Fruit fly (Drosophila melanogaster): ENCODE results near the gene CG13711.

CG13711 gene

DNA sequence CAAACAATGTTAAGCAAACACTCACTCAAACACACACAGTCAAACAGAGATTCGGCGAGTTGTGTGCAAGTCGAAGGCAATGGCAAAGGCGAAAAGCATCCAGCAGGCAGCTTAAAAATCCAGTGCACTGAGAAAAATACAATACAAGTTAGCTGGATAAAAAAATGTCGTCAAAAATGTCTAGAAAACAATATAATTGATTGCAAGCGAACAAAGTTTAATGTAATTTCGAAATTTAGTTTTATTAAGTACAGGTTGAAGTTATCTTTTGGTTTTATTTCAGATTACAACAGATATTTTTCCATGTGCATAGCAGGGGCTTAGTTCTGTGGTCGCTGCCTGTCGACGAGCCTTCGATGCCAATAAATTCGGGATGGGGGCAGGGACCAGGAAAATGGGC lies 8.6 kb upstream of the CG13711 start:
- TF ChIP-seq CG9932 (GFP tag; IDR thresholded peaks at IDR 0.05) (no peak), CG17912 (GFP tag; optimal IDR thresholded peaks at IDR 0.05) (no peak), CG3407 (GFP tag; optimal IDR thresholded peaks at IDR 0.05) (no peak), Gsc (GFP tag; IDR thresholded peaks at IDR 0.05) (no peak), Xrp1 (GFP tag; IDR thresholded peaks at IDR 0.05) (peak; percentile 14; the same call in 1 of the 2 replicates), Optix (GFP tag; IDR thresholded peaks at IDR 0.05) (no peak), rib (GFP tag; IDR thresholded peaks at IDR 0.05) (no peak), CG6791 (GFP tag; IDR thresholded peaks at IDR 0.05; ENCODE audit: partially characterized antibody) (no peak), NC2α (GFP tag; optimal IDR thresholded peaks at IDR 0.05) (no peak), Oli (tag; optimal IDR thresholded peaks at IDR 0.05) (peak; percentile 7), ems (GFP tag; optimal IDR thresholded peaks at IDR 0.05) (no peak), Hand (GFP tag; optimal IDR thresholded peaks at IDR 0.05) (no peak), fu2 (GFP tag; optimal IDR thresholded peaks at IDR 0.05) (no peak), lov (optimal IDR thresholded peaks at IDR 0.05) (no peak), lov (GFP tag; IDR thresholded peaks at IDR 0.05) (no peak), sens-2 (GFP tag; IDR thresholded peaks at IDR 0.05) (no peak), fd3F (GFP tag; optimal IDR thresholded peaks at IDR 0.05) (no peak), Ada2b (GFP tag; IDR thresholded peaks at IDR 0.05) (no peak), bsh (GFP tag; optimal IDR thresholded peaks at IDR 0.05) (peak in 1 of 2 experiments; percentile 25), dmrt99B (tag; optimal IDR thresholded peaks at IDR 0.05) (peak; percentile 19), Pdp1 (GFP tag; optimal IDR thresholded peaks at IDR 0.05) (no peak), CG11504 (tag; optimal IDR thresholded peaks at IDR 0.05) (peak; percentile 46), CG17385 (GFP tag; optimal IDR thresholded peaks at IDR 0.05) (no peak), Hmr (GFP tag; optimal IDR thresholded peaks at IDR 0.05) (no peak), CG10431 (GFP tag; optimal IDR thresholded peaks at IDR 0.05) (no peak), Blimp-1 (GFP tag; optimal IDR thresholded peaks at IDR 0.05) (peak; percentile 19), CG8359 (GFP tag; optimal IDR thresholded peaks at IDR 0.05; ENCODE audit: borderline replicate concordance) (no peak), CrebB (tag; optimal IDR thresholded peaks at IDR 0.05) (no peak), H2.0 (GFP tag; IDR thresholded peaks at IDR 0.05) (no peak), Atf-2 (GFP tag; optimal IDR thresholded peaks at IDR 0.05) (no peak), jigr1 (GFP tag; IDR thresholded peaks at IDR 0.05) (no peak), CkIIα-i1 (GFP tag; IDR thresholded peaks at IDR 0.05) (no peak), CG11723 (GFP tag; optimal IDR thresholded peaks at IDR 0.05) (no peak), jing (GFP tag; optimal IDR thresholded peaks at IDR 0.05) (no peak), sug (tag; optimal IDR thresholded peaks at IDR 0.05) (no peak), grn (GFP tag; optimal IDR thresholded peaks at IDR 0.05) (no peak), CG14441 (GFP tag; IDR thresholded peaks at IDR 0.05) (no peak), CG34422 (GFP tag; IDR thresholded peaks at IDR 0.05) (0 out of 3 replicates have a peak, but pooled peaks have one; percentile 24), CG1603 (tag; optimal IDR thresholded peaks at IDR 0.05) (peak; percentile 32), Fer1 (GFP tag; optimal IDR thresholded peaks at IDR 0.05) (no peak), CG18599 (GFP tag; optimal IDR thresholded peaks at IDR 0.05) (peak; percentile 24), HLHmδ (GFP tag; optimal IDR thresholded peaks at IDR 0.05) (no peak), Abd-B (GFP tag; optimal IDR thresholded peaks at IDR 0.05) (no peak), nmo (GFP tag; optimal IDR thresholded peaks at IDR 0.05) (no peak), CG17802 (tag; optimal IDR thresholded peaks at IDR 0.05) (no peak), CG6689 (GFP tag; IDR thresholded peaks at IDR 0.05) (no peak; the same call in 1 of the 2 replicates), CG2678 (tag; optimal IDR thresholded peaks at IDR 0.05) (peak; percentile 34), ab (GFP tag; optimal IDR thresholded peaks at IDR 0.05) (no peak), sens (GFP tag) (peak; percentile 57), CG2712 (tag; optimal IDR thresholded peaks at IDR 0.05) (peak; percentile 20), Drgx (GFP tag; IDR thresholded peaks at IDR 0.05) (peak; percentile 56; the same call in 1 of the 2 replicates)
